Worm (Caenorhabditis elegans) whole organism, L3 larva: Measurements from ENCODE around the gene lag-2.

ENCODE experiments used
- aly-2 ChIP-seq: fragments of 150-350 bp; optimal IDR thresholded peaks from 2 replicates; lab custom pipeline; 2014; ENCODE audit warnings: missing biosample characterization, missing genetic modification characterization
- ama-1 ChIP-seq: fragments of 150-350 bp; optimal IDR thresholded peaks from 2 replicates; lab custom pipeline; 2018
- ceh-82 ChIP-seq: fragments of 150-350 bp; optimal IDR thresholded peaks from 2 replicates; lab custom pipeline; 2014; ENCODE audit warnings: missing biosample characterization, missing genetic modification characterization
- elt-3 ChIP-seq, 3 experiments: fragments of 150-350 bp in 1 of 3; sonication (generic microtip) in 2 of 3; optimal IDR thresholded peaks; 2 replicates in 2 of 3; 4 replicates in 1 of 3; lab custom pipeline; 2014 to 2017; ENCODE audit warnings: missing biosample characterization in 3 of 3, missing genetic modification characterization in 3 of 3
- nhr-67 ChIP-seq: fragments of 150-350 bp; optimal IDR thresholded peaks from 2 replicates; lab custom pipeline; 2014; ENCODE audit warnings: missing biosample characterization, missing genetic modification characterization
- nhr-77 ChIP-seq: fragments of 150-350 bp; optimal IDR thresholded peaks from 2 replicates; lab custom pipeline; 2014; ENCODE audit warnings: missing biosample characterization, missing genetic modification characterization
- pha-4 ChIP-seq: fragments of 150-350 bp; optimal IDR thresholded peaks from 2 replicates; lab custom pipeline; 2014; ENCODE audit warnings: missing biosample characterization, missing genetic modification reagents, missing genetic modification characterization
- snpc-4 ChIP-seq: fragments of 150-350 bp; optimal IDR thresholded peaks from 2 replicates; lab custom pipeline; 2014; ENCODE audit warnings: missing biosample characterization, missing genetic modification characterization
- unc-62 ChIP-seq: fragments of 150-350 bp; sonication (generic microtip); optimal IDR thresholded peaks from 4 replicates; lab custom pipeline; 2014; ENCODE audit warnings: missing biosample characterization, missing genetic modification reagents, missing genetic modification characterization
- zag-1 ChIP-seq: fragments of 150-350 bp; optimal IDR thresholded peaks from 2 replicates; lab custom pipeline; 2014; ENCODE audit warnings: missing biosample characterization, missing genetic modification characterization
- ztf-11 ChIP-seq: fragments of 150-350 bp; optimal IDR thresholded peaks from 2 replicates; lab custom pipeline; 2014; ENCODE audit warnings: missing biosample characterization, missing genetic modification characterization

- TF ChIP-seq snpc-4 (no peak), nhr-77 (tag; lab: Kevin White, UChicago) (no peak), elt-3 (tag; optimal IDR thresholded peaks at IDR 0.05; lab: Kevin White, UChicago) (no peak), aly-2 (tag; lab: Kevin White, UChicago) (no peak), zag-1 (tag; lab: Kevin White, UChicago) (no peak), ztf-11 (tag; lab: Kevin White, UChicago) (no peak), pha-4 (no peak), ama-1 (lab: Kevin White, UChicago) (no peak), nhr-67 (tag; lab: Kevin White, UChicago) (no peak), unc-62 (no peak), ceh-82 (tag; lab: Kevin White, UChicago) (no peak)
Observed at ce11 chrV:3200323-3200722, 12.2 kb downstream of the lag-2 start, which contains the start of gene K08D9.4.
